Worm (Caenorhabditis elegans) whole organism, young adult: ENCODE results near the gene otpl-8.
"Not testable (repeated sequence)": the region's sequence is repeated elsewhere in the genome, so short reads cannot be mapped to it uniquely, and the experiment has no call there.

Source experiments
- C06A6.2 ChIP-seq: fragments of 200-800 bp; sonication (Bioruptor generic); conservative IDR thresholded peaks from 2 replicates; pipeline ENCODE4 v1.3.6; 2022; ENCODE audit warnings: missing genetic modification characterization, missing compliant biosample characterization
- D2030.7 ChIP-seq: fragments of 200-800 bp; sonication (Bioruptor generic); IDR thresholded peaks from 2 replicates; pipeline ENCODE4 v1.3.6; 2022; ENCODE audit warnings: missing genetic modification reagents, missing genetic modification characterization, missing compliant biosample characterization
- F37B4.10 ChIP-seq: fragments of 200-800 bp; sonication (Bioruptor generic); IDR thresholded peaks from 2 replicates; pipeline ENCODE4 v1.3.6; 2022; ENCODE audit warnings: missing genetic modification characterization, missing compliant biosample characterization
- F49E8.2 ChIP-seq: sonication (generic microtip); optimal IDR thresholded peaks from 3 replicates; lab custom pipeline; 2017; ENCODE audit warnings: missing genetic modification characterization, mild to moderate bottlenecking, missing compliant biosample characterization, antibody characterized with exemption, moderate library complexity; ENCODE audit not compliant: insufficient read depth
- F52B5.7 ChIP-seq: sonication (generic microtip); optimal IDR thresholded peaks from 2 replicates; lab custom pipeline; 2016; ENCODE audit warnings: mild to moderate bottlenecking, missing genetic modification characterization, missing compliant biosample characterization
- F57A8.1 ChIP-seq: fragments of 200-800 bp; sonication (Bioruptor generic); optimal IDR thresholded peaks from 2 replicates; lab custom pipeline; 2018; ENCODE audit warnings: mild to moderate bottlenecking, missing genetic modification characterization, moderate library complexity, missing compliant biosample characterization
- F57C9.4 ChIP-seq: sonication (generic microtip); optimal IDR thresholded peaks from 2 replicates; lab custom pipeline; 2017; ENCODE audit warnings: mild to moderate bottlenecking, missing genetic modification characterization, missing compliant biosample characterization
- K11D2.4 ChIP-seq: fragments of 200-800 bp; sonication (Bioruptor generic); IDR thresholded peaks from 2 replicates; pipeline ENCODE4 v1.3.6; 2022; ENCODE audit warnings: missing genetic modification reagents, missing genetic modification characterization, missing compliant biosample characterization
- T07F8.4 ChIP-seq: sonication (generic microtip); optimal IDR thresholded peaks from 2 replicates; lab custom pipeline; 2016; ENCODE audit warnings: mild to moderate bottlenecking, missing genetic modification characterization, moderate library complexity, missing compliant biosample characterization
- Y79H2A.3 ChIP-seq: fragments of 200-800 bp; sonication (Bioruptor generic); conservative IDR thresholded peaks from 2 replicates; pipeline ENCODE4 v1.3.6; 2022; ENCODE audit warnings: missing genetic modification reagents, missing genetic modification characterization, missing compliant biosample characterization
- aptf-2 ChIP-seq: fragments of 200-800 bp; sonication (Bioruptor generic); conservative IDR thresholded peaks from 2 replicates; pipeline ENCODE4 v1.3.6; 2022; ENCODE audit warnings: missing genetic modification reagents, missing genetic modification characterization, missing compliant biosample characterization
- atf-7 ChIP-seq: sonication (generic microtip); optimal IDR thresholded peaks from 2 replicates; lab custom pipeline; 2017; ENCODE audit warnings: mild to moderate bottlenecking, missing genetic modification characterization, missing compliant biosample characterization
- bed-2 ChIP-seq: fragments of 200-800 bp; sonication (Bioruptor generic); IDR thresholded peaks from 2 replicates; pipeline ENCODE4 v1.3.6; 2022; ENCODE audit warnings: missing genetic modification reagents, missing genetic modification characterization, missing compliant biosample characterization
- ceh-100 ChIP-seq: fragments of 200-800 bp; sonication (Bioruptor generic); IDR thresholded peaks from 2 replicates; pipeline ENCODE4 v1.3.6; 2022; ENCODE audit warnings: missing genetic modification reagents, missing genetic modification characterization, missing compliant biosample characterization
- ceh-27 ChIP-seq: fragments of 200-800 bp; sonication (Bioruptor generic); optimal IDR thresholded peaks from 2 replicates; lab custom pipeline; 2018; ENCODE audit warnings: mild to moderate bottlenecking, missing genetic modification characterization, moderate library complexity, missing compliant biosample characterization
- ceh-91 ChIP-seq: fragments of 200-800 bp; sonication (Bioruptor generic); IDR thresholded peaks from 2 replicates; pipeline ENCODE4 v1.3.6; 2022; ENCODE audit warnings: missing genetic modification reagents, missing genetic modification characterization, missing compliant biosample characterization
- efl-1 ChIP-seq: fragments of 150-350 bp; optimal IDR thresholded peaks from 2 replicates; lab custom pipeline; 2014; ENCODE audit warnings: missing biosample characterization, missing genetic modification reagents, missing genetic modification characterization
- egrh-3 ChIP-seq: fragments of 200-800 bp; sonication (Bioruptor generic); IDR thresholded peaks from 2 replicates; pipeline ENCODE4 v1.3.6; 2022; ENCODE audit warnings: missing genetic modification reagents, missing genetic modification characterization, missing compliant biosample characterization
- hmg-1.2 ChIP-seq: fragments of 200-800 bp; sonication (Bioruptor generic); IDR thresholded peaks from 2 replicates; pipeline ENCODE4 v1.3.6; 2022; ENCODE audit warnings: missing genetic modification reagents, missing genetic modification characterization, missing compliant biosample characterization
- lsl-1 ChIP-seq: fragments of 200-800 bp; sonication (Bioruptor generic); optimal IDR thresholded peaks from 2 replicates; lab custom pipeline; 2018; ENCODE audit warnings: mild to moderate bottlenecking, missing genetic modification characterization, moderate library complexity, missing compliant biosample characterization
- lsy-27 ChIP-seq: sonication (generic microtip); optimal IDR thresholded peaks from 2 replicates; lab custom pipeline; 2017; ENCODE audit warnings: missing genetic modification characterization, mild to moderate bottlenecking, missing compliant biosample characterization, antibody characterized with exemption, missing genotype, borderline replicate concordance; ENCODE audit not compliant: insufficient read depth
- madf-6 ChIP-seq: fragments of 200-800 bp; sonication (Bioruptor generic); IDR thresholded peaks from 2 replicates; pipeline ENCODE4 v1.3.6; 2022; ENCODE audit warnings: missing genetic modification reagents, missing genetic modification characterization, missing compliant biosample characterization
- madf-8 ChIP-seq: fragments of 200-800 bp; sonication (Bioruptor generic); conservative IDR thresholded peaks from 2 replicates; pipeline ENCODE4 v1.3.6; 2022; ENCODE audit warnings: missing genetic modification reagents, missing genetic modification characterization, missing compliant biosample characterization
- mcd-1 ChIP-seq: fragments of 200-800 bp; sonication (Bioruptor generic); IDR thresholded peaks from 2 replicates; pipeline ENCODE4 v1.3.6; 2022; ENCODE audit warnings: missing genetic modification reagents, missing genetic modification characterization, missing compliant biosample characterization
- nfya-2 ChIP-seq: fragments of 200-800 bp; sonication (Bioruptor generic); IDR thresholded peaks from 2 replicates; pipeline ENCODE4 v1.3.6; 2022; ENCODE audit warnings: missing genetic modification reagents, missing genetic modification characterization, missing compliant biosample characterization
- nhr-120 ChIP-seq: fragments of 200-800 bp; sonication (Bioruptor generic); IDR thresholded peaks from 2 replicates; pipeline ENCODE4 v1.3.6; 2022; ENCODE audit warnings: missing genetic modification characterization, missing compliant biosample characterization
- rcor-1 ChIP-seq: fragments of 200-800 bp; sonication (Bioruptor generic); IDR thresholded peaks from 2 replicates; pipeline ENCODE4 v1.3.6; 2022; ENCODE audit warnings: missing genetic modification reagents, missing genetic modification characterization, missing compliant biosample characterization
- snpc-4 ChIP-seq, 5 experiments: fragments of 150-350 bp in 1 of 5; sonication (generic microtip) in 4 of 5; optimal IDR thresholded peaks; 2 replicates each; lab custom pipeline; 2014 to 2018; ENCODE audit warnings: missing genetic modification characterization in 5 of 5, missing biosample characterization in 3 of 5, antibody characterized with exemption in 2 of 5, mild to moderate bottlenecking in 2 of 5, missing compliant biosample characterization in 2 of 5, missing genotype in 2 of 5, moderate library complexity in 2 of 5, missing genetic modification reagents in 1 of 5
- somi-1 ChIP-seq: fragments of 200-800 bp; sonication (Bioruptor generic); optimal IDR thresholded peaks from 2 replicates; lab custom pipeline; 2018; ENCODE audit warnings: mild to moderate bottlenecking, missing genetic modification characterization, missing compliant biosample characterization
- ztf-6 ChIP-seq: fragments of 200-800 bp; sonication (Bioruptor generic); IDR thresholded peaks from 2 replicates; pipeline ENCODE4 v1.3.6; 2022; ENCODE audit warnings: missing genetic modification reagents, missing genetic modification characterization, missing compliant biosample characterization

The otpl-8 gene

ce11 chrX:12302755-12303154 lies 32.0 kb upstream of the otpl-8 start, which contains the start of gene dot-1.3:
Gene dot-1.3 (minus strand): TSS chrX:12302855.
- not testable (repeated sequence) for TF ChIP-seq F49E8.2 (tag; lab: Kevin White, UChicago); F37B4.10 (GFP tag; lab: Robert Waterston, UW); snpc-4 (GFP tag; optimal IDR thresholded peaks at IDR 0.05; lab: Kevin White, UChicago); snpc-4 (tag; optimal IDR thresholded peaks at IDR 0.05; lab: Kevin White, UChicago)

- TF ChIP-seq F57C9.4 (tag; lab: Kevin White, UChicago): no peak
- no peak for TF ChIP-seq nhr-120 (GFP tag; lab: Robert Waterston, UW)
- no peak for TF ChIP-seq lsl-1 (GFP tag; lab: Kevin White, UChicago)
- TF ChIP-seq, all 124 proteins: peak for 0
Measured at ce11 chrX:12299834-12300233, 29.1 kb upstream of the otpl-8 start, which contains the start of gene W06D11.5. Gene W06D11.5 (plus strand): TSS chrX:12300134.

ce11 chrX:12298324-12298723 lies 27.6 kb upstream of the otpl-8 start, which contains the start of gene W06D11.3:
Gene W06D11.3 (plus strand): TSS chrX:12298683.
- TF ChIP-seq ceh-27 (GFP tag; lab: Kevin White, UChicago): no peak
- no peak for TF ChIP-seq F52B5.7 (tag; lab: Kevin White, UChicago)
- peak; percentile 73 for TF ChIP-seq efl-1 (GFP tag; lab: Kevin White, UChicago)
- peak; percentile 26; the same call in 1 of the 2 replicates for TF ChIP-seq hmg-1.2
- peak; percentile 69 for TF ChIP-seq madf-6 (GFP tag; lab: Robert Waterston, UW)
- peak; percentile 78 for TF ChIP-seq madf-8
- TF ChIP-seq nfya-2 (GFP tag; lab: Robert Waterston, UW): no peak
- no peak for TF ChIP-seq ceh-100 (GFP tag; lab: Robert Waterston, UW)

- no peak for TF ChIP-seq rcor-1
- TF ChIP-seq K11D2.4 (GFP tag; lab: Robert Waterston, UW): no peak
- TF ChIP-seq D2030.7 (GFP tag; lab: Robert Waterston, UW): no peak
- no peak for TF ChIP-seq T07F8.4 (tag; lab: Kevin White, UChicago)
- TF ChIP-seq C06A6.2 (GFP tag; lab: Robert Waterston, UW): no peak
- no peak for TF ChIP-seq lsy-27 (tag; lab: Kevin White, UChicago)
- no peak for TF ChIP-seq mcd-1
Measured at ce11 chrX:12296392-12296791, 25.7 kb upstream of the otpl-8 start, which contains the start of gene W06D11.2. Gene W06D11.2 (minus strand): TSS chrX:12296730.

ce11 chrX:12294263-12294662 lies 23.5 kb upstream of the otpl-8 start, which contains the start of gene W06D11.1:
Gene W06D11.1 (plus strand): TSS chrX:12294563.
- TF ChIP-seq aptf-2 (GFP tag; lab: Robert Waterston, UW) (no peak), bed-2 (GFP tag; lab: Robert Waterston, UW) (no peak)
- TF ChIP-seq, all 124 proteins: peak for 0

ce11 chrX:12290539-12290938 lies 19.8 kb upstream of the otpl-8 start, which contains the start of gene C04B4.4:
Gene C04B4.4 (plus strand): TSS chrX:12290839.
- TF ChIP-seq Y79H2A.3: no peak
- TF ChIP-seq, all 124 proteins: peak for 0

- TF ChIP-seq somi-1 (GFP tag; lab: Kevin White, UChicago): no peak
- no peak for TF ChIP-seq atf-7 (tag; lab: Kevin White, UChicago)
- no peak for TF ChIP-seq F57A8.1
- TF ChIP-seq T07F8.4 (tag; lab: Kevin White, UChicago): no peak
- no peak for TF ChIP-seq egrh-3 (GFP tag; lab: Robert Waterston, UW)
- no peak for TF ChIP-seq ztf-6 (GFP tag; lab: Robert Waterston, UW)
- TF ChIP-seq ceh-91 (GFP tag; lab: Robert Waterston, UW): no peak
- TF ChIP-seq, all 124 proteins: peak for 0
Measured at ce11 chrX:12288254-12288653, 17.5 kb upstream of the otpl-8 start, which contains the start of gene C04B4.5. Gene C04B4.5 (minus strand): TSS chrX:12288354.
